Worm (Caenorhabditis elegans) whole organism, L2 larva: Measurements from ENCODE around the gene pat-4.

Experiments
- ZK546.5 ChIP-seq: sonication (generic microtip); optimal IDR thresholded peaks from 2 replicates; lab custom pipeline; 2017; ENCODE audit warnings: missing biosample characterization, missing genetic modification characterization
- blmp-1 ChIP-seq: sonication (generic microtip); optimal IDR thresholded peaks from 2 replicates; lab custom pipeline; 2017; ENCODE audit warnings: missing genetic modification characterization, mild to moderate bottlenecking, missing compliant biosample characterization, antibody characterized with exemption, moderate library complexity; ENCODE audit not compliant: insufficient read depth
- elt-3 ChIP-seq: sonication (generic microtip); optimal IDR thresholded peaks from 2 replicates; lab custom pipeline; 2017; ENCODE audit warnings: missing biosample characterization, missing genetic modification characterization
- lin-39 ChIP-seq: fragments of 150-350 bp; optimal IDR thresholded peaks from 2 replicates; lab custom pipeline; 2014; ENCODE audit warnings: missing biosample characterization, missing genetic modification reagents, missing genetic modification characterization
- nhr-237 ChIP-seq: fragments of 150-350 bp; optimal IDR thresholded peaks from 2 replicates; lab custom pipeline; 2014; ENCODE audit warnings: missing biosample characterization, missing genetic modification characterization

DNA sequence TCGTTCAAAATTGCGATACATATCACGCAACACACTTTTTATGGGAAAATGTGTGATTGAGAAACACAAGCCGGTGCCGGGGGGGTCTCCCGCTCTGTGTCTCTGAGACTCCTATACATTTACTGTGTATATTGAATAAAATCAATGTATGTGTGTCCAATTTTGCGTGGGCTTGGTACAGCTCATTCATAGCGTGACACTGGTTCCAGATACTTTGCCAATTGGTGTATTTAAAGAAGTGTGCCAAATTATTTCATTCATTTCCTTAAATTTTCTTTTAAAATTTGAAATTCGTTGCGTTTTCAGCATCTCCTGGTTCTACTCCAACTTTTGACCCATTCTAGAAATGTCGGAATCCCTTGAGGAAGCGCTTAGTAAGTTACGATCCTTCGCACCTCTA, 22.6 kb upstream of the pat-4 start, which contains the start of gene C29F9.5:
- TF ChIP-seq nhr-237 (no peak), ZK546.5 (tag; lab: Kevin White, UChicago) (no peak), lin-39 (no peak), blmp-1 (tag; lab: Kevin White, UChicago) (no peak), elt-3 (tag; lab: Kevin White, UChicago) (no peak)
